Worm (Caenorhabditis elegans): Measurements from ENCODE around the gene tbb-6.

DNA sequence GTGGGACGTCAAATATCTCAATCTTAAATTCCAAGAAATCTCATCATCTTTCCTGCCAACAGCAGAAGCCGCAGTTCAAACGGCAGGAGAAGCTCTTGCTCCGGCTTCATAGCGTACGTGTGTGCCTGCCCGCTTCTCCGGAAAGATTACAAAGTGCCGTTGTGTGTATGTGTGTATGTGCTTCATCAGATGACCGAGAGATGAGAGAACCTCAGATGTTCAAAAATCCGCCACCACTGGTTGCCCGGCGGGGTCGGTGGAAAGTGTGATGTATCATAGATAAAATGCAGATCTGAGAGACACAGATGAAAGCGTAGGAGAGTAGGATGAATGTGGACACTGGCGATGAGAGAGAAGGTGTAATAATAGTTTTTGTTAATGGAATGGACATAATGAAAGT, 27.9 kb upstream of the tbb-6 start:
- TF ChIP-seq klf-2 (GFP tag; conservative IDR thresholded peaks at IDR 0.05) (no peak), tab-1 (GFP tag; IDR thresholded peaks at IDR 0.05) (no peak)
